Worm (Caenorhabditis elegans): ENCODE results near the gene R13D11.1.

The R13D11.1 gene

DNA sequence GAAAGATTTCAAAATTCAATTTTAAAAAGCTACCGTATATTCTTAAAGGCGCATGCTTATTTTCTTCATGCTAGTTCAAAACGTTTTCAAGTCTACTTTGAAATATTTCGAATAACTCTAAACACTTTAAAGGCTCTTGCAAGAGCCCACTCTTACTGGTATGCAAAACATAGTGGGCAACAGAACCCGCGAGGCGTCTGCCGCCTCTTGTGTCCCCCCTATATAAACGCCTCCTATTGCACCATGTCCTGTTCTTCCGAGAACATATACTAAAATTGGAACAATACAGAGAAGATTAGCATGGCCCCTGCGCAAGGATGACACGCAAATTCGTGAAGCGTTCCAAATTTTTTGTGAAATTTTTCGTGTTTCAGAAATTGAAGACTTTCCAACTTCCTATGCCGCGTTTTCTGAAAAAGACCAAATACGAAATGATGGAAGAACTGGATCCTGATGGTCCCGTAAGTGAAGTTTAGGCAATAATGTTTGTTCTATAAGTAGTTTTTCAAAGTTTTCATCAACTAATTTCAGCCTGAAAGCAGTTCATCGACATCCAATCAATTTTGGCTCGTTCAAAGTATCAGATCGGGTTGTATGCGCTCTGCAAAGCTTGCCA is 41.7 kb downstream of the R13D11.1 start:
- no peak for TF ChIP-seq unc-62 (GFP tag; optimal IDR thresholded peaks at IDR 0.05)

DNA sequence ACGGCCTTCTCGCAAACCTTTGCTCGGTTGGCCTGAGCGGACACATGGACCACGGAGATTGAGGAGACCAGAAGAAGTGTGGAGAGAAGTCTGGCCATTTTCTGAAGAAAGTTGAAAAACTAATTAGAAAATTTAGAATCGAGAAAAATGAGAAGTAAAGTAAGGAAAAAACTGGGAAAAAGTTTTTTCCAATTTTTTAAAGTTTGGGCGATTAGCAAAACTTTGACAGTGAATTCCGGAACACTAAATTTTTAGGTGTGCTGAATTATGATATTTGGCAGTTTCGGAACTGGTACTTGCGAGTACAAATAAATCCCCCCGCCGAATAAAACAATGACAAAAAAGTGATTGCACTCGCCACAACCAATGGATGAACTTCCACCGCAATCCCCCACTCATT is 49.4 kb downstream of the R13D11.1 start, which contains the start of gene T02B11.3:
Gene T02B11.3, minus strand, starts transcription at position 101 of the 400 bp plus-strand sequence.
- TF ChIP-seq unc-62 (GFP tag; optimal IDR thresholded peaks at IDR 0.05) = no peak
